Fruit fly (Drosophila melanogaster) whole organism, embryonic: Measurements from ENCODE around the gene CG43750.

Source experiments
- Awh ChIP-seq: fragments of 200-800 bp; sonication (Bioruptor generic); IDR thresholded peaks from 2 replicates; pipeline ENCODE4, ENCODE4 v1.3.6; 2022; ENCODE audit warnings: missing biosample characterization, missing genetic modification characterization
- Bdp1 ChIP-seq: fragments of 200-800 bp; sonication (Bioruptor generic); optimal IDR thresholded peaks from 3 replicates; lab custom pipeline; 2016; ENCODE audit warnings: missing biosample characterization, missing genetic modification characterization
- Bgb ChIP-seq: fragments of 200-800 bp; sonication (Bioruptor generic); IDR thresholded peaks from 2 replicates; pipeline ENCODE4 v1.3.6; 2022; ENCODE audit warnings: missing biosample characterization, missing genetic modification characterization; ENCODE audit not compliant: partially characterized antibody
- Blimp-1 ChIP-seq: fragments of 200-800 bp; sonication (Bioruptor generic); optimal IDR thresholded peaks from 3 replicates; lab custom pipeline; 2018; ENCODE audit warnings: missing biosample characterization, missing genetic modification characterization, mild to moderate bottlenecking, moderate library complexity, missing genetic modification reagents
- CG11398 ChIP-seq: fragments of 200-800 bp; sonication (Bioruptor generic); optimal IDR thresholded peaks from 2 replicates; lab custom pipeline; 2016; ENCODE audit warnings: missing biosample characterization, missing genetic modification characterization
- CG11504 ChIP-seq: fragments of 200-800 bp; sonication (Bioruptor generic); optimal IDR thresholded peaks from 3 replicates; lab custom pipeline; 2019; ENCODE audit warnings: missing biosample characterization, mild to moderate bottlenecking, missing genetic modification characterization, moderate library complexity
- CG12104 ChIP-seq: fragments of 200-800 bp; sonication (Bioruptor generic); optimal IDR thresholded peaks from 3 replicates; lab custom pipeline; 2016; ENCODE audit warnings: missing biosample characterization, missing genetic modification characterization
- CG1529 ChIP-seq: fragments of 200-800 bp; sonication (Bioruptor generic); optimal IDR thresholded peaks from 3 replicates; lab custom pipeline; 2018; ENCODE audit warnings: missing biosample characterization, missing genetic modification characterization
- CG17328 ChIP-seq: fragments of 200-800 bp; sonication (Bioruptor generic); IDR thresholded peaks from 2 replicates; pipeline ENCODE4 v1.3.6; 2022; ENCODE audit warnings: missing biosample characterization, missing genetic modification characterization
- CG2202 ChIP-seq: fragments of 200-800 bp; sonication (Bioruptor generic); optimal IDR thresholded peaks from 2 replicates; lab custom pipeline; 2018; ENCODE audit warnings: missing biosample characterization, mild to moderate bottlenecking, missing genetic modification characterization
- CG32532 ChIP-seq: fragments of 200-800 bp; sonication (Bioruptor generic); IDR thresholded peaks from 2 replicates; pipeline ENCODE4 v1.3.6; 2022; ENCODE audit warnings: missing biosample characterization, missing genetic modification characterization
- CG4707 ChIP-seq: fragments of 200-800 bp; sonication (Bioruptor generic); optimal IDR thresholded peaks from 2 replicates; lab custom pipeline; 2018; ENCODE audit warnings: missing biosample characterization, mild to moderate bottlenecking, missing genetic modification characterization, moderate library complexity
- CG9215 ChIP-seq: fragments of 200-800 bp; sonication (Bioruptor generic); IDR thresholded peaks from 2 replicates; pipeline ENCODE4 v1.3.6; 2022; ENCODE audit warnings: missing biosample characterization, missing genetic modification characterization
- Deaf1 ChIP-seq: fragments of 200-800 bp; optimal IDR thresholded peaks from 3 replicates; lab custom pipeline; 2019; ENCODE audit warnings: missing biosample characterization, mild to moderate bottlenecking, missing genetic modification characterization, moderate library complexity
- Drgx ChIP-seq: fragments of 200-800 bp; sonication (Bioruptor generic); IDR thresholded peaks from 2 replicates; pipeline ENCODE4 v1.3.6; 2022; ENCODE audit warnings: missing biosample characterization, missing genetic modification characterization
- E2f1 ChIP-seq: fragments of 200-800 bp; sonication (Bioruptor generic); IDR thresholded peaks from 2 replicates; pipeline ENCODE4 v1.3.6; 2022; ENCODE audit warnings: missing biosample characterization, missing genetic modification characterization
- Ets97D ChIP-seq: fragments of 200-800 bp; sonication (Bioruptor generic); optimal IDR thresholded peaks from 3 replicates; lab custom pipeline; 2016; ENCODE audit warnings: missing biosample characterization, missing genetic modification characterization
- Hr3 ChIP-seq: fragments of 200-800 bp; sonication (Bioruptor generic); optimal IDR thresholded peaks from 3 replicates; lab custom pipeline; 2016; ENCODE audit warnings: missing biosample characterization, missing genetic modification characterization
- Hr78 ChIP-seq, 2 experiments: fragments of 200-800 bp in 1 of 2; fragments of >200 bp in 1 of 2; sonication (Bioruptor generic) in 1 of 2; optimal IDR thresholded peaks; 2 replicates each; lab custom pipeline; 2017 to 2019; ENCODE audit warnings: missing biosample characterization in 2 of 2, missing genetic modification characterization in 2 of 2, mild to moderate bottlenecking in 1 of 2, moderate library complexity in 1 of 2
- Lim3 ChIP-seq: fragments of 200-800 bp; sonication (Bioruptor generic); IDR thresholded peaks from 2 replicates; pipeline ENCODE4 v1.3.6; 2022; ENCODE audit warnings: missing biosample characterization, missing genetic modification characterization
- Mrtf ChIP-seq: fragments of 200-800 bp; sonication (Bioruptor generic); IDR thresholded peaks from 3 replicates; pipeline ENCODE4 v1.3.6; 2022; ENCODE audit warnings: missing biosample characterization, missing genetic modification characterization
- Sox102F ChIP-seq: fragments of 200-800 bp; sonication (Bioruptor generic); optimal IDR thresholded peaks from 2 replicates; lab custom pipeline; 2018; ENCODE audit warnings: missing biosample characterization, mild to moderate bottlenecking, missing genetic modification characterization, moderate library complexity
- Sry-δ ChIP-seq: fragments of 200-800 bp; sonication (Bioruptor generic); optimal IDR thresholded peaks from 2 replicates; lab custom pipeline; 2016; ENCODE audit warnings: missing biosample characterization, missing genetic modification characterization
- TFAM ChIP-seq: fragments of 200-800 bp; sonication (Bioruptor generic); optimal IDR thresholded peaks from 2 replicates; lab custom pipeline; 2017; ENCODE audit warnings: missing biosample characterization, missing genetic modification characterization, inconsistent platforms
- Usf ChIP-seq: fragments of 200-800 bp; sonication (Bioruptor generic); optimal IDR thresholded peaks from 2 replicates; lab custom pipeline; 2017; ENCODE audit warnings: missing genotype, missing biosample characterization, missing genetic modification characterization
- YL-1 ChIP-seq: fragments of 200-800 bp; sonication (Bioruptor generic); optimal IDR thresholded peaks from 3 replicates; lab custom pipeline; 2017; ENCODE audit warnings: missing biosample characterization, mild to moderate bottlenecking, missing genetic modification characterization
- abd-A ChIP-seq: fragments of 200-800 bp; sonication (Bioruptor generic); optimal IDR thresholded peaks from 3 replicates; lab custom pipeline; 2019; ENCODE audit warnings: missing biosample characterization, mild to moderate bottlenecking, missing genetic modification characterization, moderate library complexity
- bigmax ChIP-seq: fragments of 200-800 bp; sonication (Bioruptor generic); optimal IDR thresholded peaks from 2 replicates; lab custom pipeline; 2018; ENCODE audit warnings: missing biosample characterization, mild to moderate bottlenecking, missing genetic modification characterization
- dysf ChIP-seq: fragments of 200-800 bp; sonication (Bioruptor generic); IDR thresholded peaks from 3 replicates; pipeline ENCODE4 v1.3.6; 2022; ENCODE audit warnings: missing biosample characterization, missing genetic modification characterization
- fd102C ChIP-seq: fragments of 200-800 bp; sonication (Bioruptor generic); optimal IDR thresholded peaks from 2 replicates; lab custom pipeline; 2018; ENCODE audit warnings: missing biosample characterization, mild to moderate bottlenecking, missing genetic modification characterization, moderate library complexity
- grn ChIP-seq: fragments of 200-800 bp; sonication (Bioruptor generic); optimal IDR thresholded peaks from 3 replicates; lab custom pipeline; 2017; ENCODE audit warnings: missing biosample characterization, missing genetic modification characterization
- gsb ChIP-seq: fragments of 200-800 bp; sonication (Bioruptor generic); IDR thresholded peaks from 2 replicates; pipeline ENCODE4 v1.3.6; 2022; ENCODE audit warnings: missing biosample characterization, missing genetic modification characterization
- hbn ChIP-seq: fragments of 200-800 bp; sonication (Bioruptor generic); IDR thresholded peaks from 2 replicates; pipeline ENCODE4 v1.3.6; 2022; ENCODE audit warnings: missing biosample characterization, missing genetic modification characterization; ENCODE audit not compliant: partially characterized antibody
- hth ChIP-seq: fragments of >200 bp; optimal IDR thresholded peaks from 2 replicates; lab custom pipeline; 2017; ENCODE audit warnings: inconsistent platforms
- jumu ChIP-seq: fragments of 200-800 bp; sonication (Bioruptor generic); optimal IDR thresholded peaks from 3 replicates; lab custom pipeline; 2016; ENCODE audit warnings: missing biosample characterization, missing genetic modification characterization
- lbe ChIP-seq: fragments of 200-800 bp; sonication (Bioruptor generic); optimal IDR thresholded peaks from 2 replicates; lab custom pipeline; 2016; ENCODE audit warnings: missing biosample characterization, mild to moderate bottlenecking, missing genetic modification characterization
- lilli ChIP-seq: fragments of 200-800 bp; sonication (Bioruptor generic); optimal IDR thresholded peaks from 3 replicates; lab custom pipeline; 2016; ENCODE audit warnings: missing biosample characterization, missing genetic modification characterization
- lmd ChIP-seq: fragments of 200-800 bp; sonication (Bioruptor generic); IDR thresholded peaks from 2 replicates; pipeline ENCODE4 v1.3.6; 2022; ENCODE audit warnings: missing biosample characterization, missing genetic modification characterization
- maf-S ChIP-seq: fragments of 200-800 bp; sonication (Bioruptor generic); optimal IDR thresholded peaks from 2 replicates; lab custom pipeline; 2016; ENCODE audit warnings: missing biosample characterization, missing genetic modification characterization
- nau ChIP-seq: fragments of 200-800 bp; sonication (Bioruptor generic); optimal IDR thresholded peaks from 3 replicates; lab custom pipeline; 2017; ENCODE audit warnings: missing biosample characterization, mild to moderate bottlenecking, missing genetic modification characterization, missing genetic modification reagents
- phol ChIP-seq: fragments of 200-800 bp; sonication (Bioruptor generic); optimal IDR thresholded peaks from 3 replicates; lab custom pipeline; 2018; ENCODE audit warnings: missing biosample characterization, mild to moderate bottlenecking, missing genetic modification characterization, moderate library complexity
- pum ChIP-seq: fragments of 200-800 bp; sonication (Bioruptor generic); optimal IDR thresholded peaks from 2 replicates; lab custom pipeline; 2016; ENCODE audit warnings: missing biosample characterization, missing genetic modification characterization
- sd ChIP-seq: fragments of 200-800 bp; sonication (Bioruptor generic); optimal IDR thresholded peaks from 3 replicates; lab custom pipeline; 2018; ENCODE audit warnings: missing biosample characterization, mild to moderate bottlenecking, missing genetic modification characterization, moderate library complexity
- ssp ChIP-seq: fragments of 200-800 bp; sonication (Bioruptor generic); IDR thresholded peaks from 2 replicates; pipeline ENCODE4 v1.3.6; 2022; ENCODE audit warnings: missing biosample characterization, missing genetic modification characterization
- stc ChIP-seq: fragments of 200-800 bp; sonication (Bioruptor generic); IDR thresholded peaks from 2 replicates; pipeline ENCODE4 v1.3.6; 2022; ENCODE audit warnings: missing biosample characterization, missing genetic modification characterization
- tgo ChIP-seq: fragments of 200-800 bp; sonication (Bioruptor generic); IDR thresholded peaks from 3 replicates; pipeline ENCODE4 v1.3.6; 2022; ENCODE audit warnings: missing biosample characterization, missing genetic modification characterization
- tx ChIP-seq: fragments of 200-800 bp; sonication (Bioruptor generic); optimal IDR thresholded peaks from 2 replicates; lab custom pipeline; 2016; ENCODE audit warnings: missing biosample characterization, missing genetic modification characterization
- unpg ChIP-seq: fragments of 200-800 bp; sonication (Bioruptor generic); optimal IDR thresholded peaks from 3 replicates; lab custom pipeline; 2018; ENCODE audit warnings: missing biosample characterization, mild to moderate bottlenecking, missing genetic modification characterization, moderate library complexity
- wdn ChIP-seq: fragments of 200-800 bp; sonication (Bioruptor generic); IDR thresholded peaks from 2 replicates; pipeline ENCODE4 v1.3.6; 2022; ENCODE audit warnings: missing biosample characterization, missing genetic modification characterization
- wek ChIP-seq: fragments of 200-800 bp; sonication (Bioruptor generic); optimal IDR thresholded peaks from 3 replicates; lab custom pipeline; 2018; ENCODE audit warnings: missing biosample characterization, mild to moderate bottlenecking, missing genetic modification characterization, moderate library complexity
- zfh1 ChIP-seq: fragments of 200-800 bp; sonication (Bioruptor generic); IDR thresholded peaks from 3 replicates; pipeline ENCODE4 v1.3.6; 2022; ENCODE audit warnings: missing biosample characterization, missing genetic modification characterization

The CG43750 gene

DNA sequence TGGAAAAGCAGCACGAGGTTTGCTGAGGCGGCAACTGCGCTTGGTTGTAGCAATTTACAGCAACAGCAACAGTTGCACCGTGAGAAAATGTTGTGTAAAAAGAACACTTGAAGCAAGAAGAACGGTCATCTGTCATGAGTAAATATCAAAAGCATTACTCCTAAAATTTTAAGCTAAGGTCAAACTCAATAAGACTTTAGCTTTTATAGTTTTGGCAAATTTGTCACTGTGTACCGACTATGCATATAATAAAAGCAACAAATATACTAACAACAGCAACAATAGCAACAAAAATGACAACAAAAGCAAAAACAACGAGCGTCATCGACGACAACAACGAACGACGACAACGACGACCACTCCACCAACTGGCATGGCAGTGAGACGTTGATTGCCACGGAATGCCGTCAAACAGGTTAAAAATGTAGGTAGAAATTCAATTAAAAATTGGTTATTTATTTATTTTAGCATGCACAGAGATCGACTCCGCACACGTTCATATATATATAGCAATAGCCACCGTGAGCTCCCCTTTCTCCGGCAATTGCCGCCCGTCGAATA is 43.1 kb upstream of the CG43750 start (continued):
- TF ChIP-seq Sry-δ: peak; percentile 42
- TF ChIP-seq lmd (GFP tag; lab: Robert Waterston, UW): peak; percentile 86
- TF ChIP-seq CG11398 (GFP tag; lab: Kevin White, UChicago): peak; percentile 73
- TF ChIP-seq stc (GFP tag; lab: Robert Waterston, UW): peak; percentile 82
- peak; percentile 95 for TF ChIP-seq Sox102F (GFP tag; lab: Kevin White, UChicago)
- TF ChIP-seq Ets97D (GFP tag; lab: Kevin White, UChicago): peak; percentile 48
- TF ChIP-seq lilli (GFP tag; lab: Kevin White, UChicago): peak; percentile 73
- TF ChIP-seq CG4707 (GFP tag; lab: Kevin White, UChicago): peak; percentile 80
- TF ChIP-seq abd-A (tag; lab: Kevin White, UChicago): no peak
- peak; percentile 82 for TF ChIP-seq phol
- peak; percentile 99 for TF ChIP-seq sd (tag; lab: Kevin White, UChicago)
- no peak for TF ChIP-seq hth (lab: Kevin White, UChicago)
- TF ChIP-seq Drgx (GFP tag; lab: Robert Waterston, UW): peak; percentile 97
- peak; percentile 93 for TF ChIP-seq zfh1
- TF ChIP-seq CG32532 (GFP tag; lab: Robert Waterston, UW): peak; percentile 39
- TF ChIP-seq Usf: no peak
- peak; percentile 69 for TF ChIP-seq CG12104 (GFP tag; lab: Kevin White, UChicago)
- peak; percentile 58 for TF ChIP-seq CG2202
- peak; percentile 89 for TF ChIP-seq tgo
- TF ChIP-seq CG17328 (GFP tag; lab: Robert Waterston, UW): peak; percentile 92
- TF ChIP-seq lbe (GFP tag; lab: Kevin White, UChicago): peak; percentile 78
- TF ChIP-seq bigmax (GFP tag; lab: Kevin White, UChicago): no peak
- TF ChIP-seq Awh (GFP tag; lab: Robert Waterston, UW): peak; percentile 74
- peak; percentile 67 for TF ChIP-seq Blimp-1 (GFP tag; lab: Kevin White, UChicago)
- peak; percentile 89 for TF ChIP-seq CG1529 (GFP tag; lab: Kevin White, UChicago)
- TF ChIP-seq Hr3: peak; percentile 73
- TF ChIP-seq Hr78 (GFP tag; optimal IDR thresholded peaks at IDR 0.05; lab: Kevin White, UChicago): peak in 1 of 2 experiments; percentile 75
- TF ChIP-seq grn: peak; percentile 10
- peak; percentile 76 for TF ChIP-seq maf-S (GFP tag; lab: Kevin White, UChicago)
- peak; percentile 63 for TF ChIP-seq wek (GFP tag; lab: Kevin White, UChicago)
- peak; percentile 12 for TF ChIP-seq TFAM
- peak; percentile 77 for TF ChIP-seq E2f1 (GFP tag; lab: Robert Waterston, UW)
- TF ChIP-seq tx: peak; percentile 63
- peak; percentile 63 for TF ChIP-seq Deaf1
- TF ChIP-seq CG11504 (tag; lab: Kevin White, UChicago): peak; percentile 93
- peak; percentile 90 for TF ChIP-seq dysf (GFP tag; lab: Robert Waterston, UW)
- TF ChIP-seq pum: peak; percentile 88
- TF ChIP-seq CG9215 (GFP tag; lab: Robert Waterston, UW): peak; percentile 44; the same call in 1 of the 2 replicates
- TF ChIP-seq nau (GFP tag; lab: Kevin White, UChicago): peak; percentile 69
- no peak for TF ChIP-seq Bgb (GFP tag; lab: Robert Waterston, UW)
- peak; percentile 52 for TF ChIP-seq Bdp1 (GFP tag; lab: Kevin White, UChicago)
- TF ChIP-seq Mrtf (GFP tag; lab: Robert Waterston, UW): peak; percentile 79
- TF ChIP-seq Lim3 (GFP tag; lab: Robert Waterston, UW): peak; percentile 58
- peak; percentile 26 for TF ChIP-seq YL-1 (GFP tag; lab: Kevin White, UChicago)
- peak; percentile 88 for TF ChIP-seq unpg
- TF ChIP-seq gsb (GFP tag; lab: Robert Waterston, UW): no peak
- TF ChIP-seq jumu: peak; percentile 83
- TF ChIP-seq wdn: peak; percentile 21; the same call in 1 of the 2 replicates
- TF ChIP-seq hbn: no peak
- TF ChIP-seq fd102C (GFP tag; lab: Kevin White, UChicago): no peak
- TF ChIP-seq ssp: peak; percentile 81
